Worm (Caenorhabditis elegans): ENCODE measurements around the gene F10D7.10.

- TF ChIP-seq W03F9.2 (tag; optimal IDR thresholded peaks at IDR 0.05) (no peak), him-1 (tag; optimal IDR thresholded peaks at IDR 0.05) (no peak), dao-5 (tag; optimal IDR thresholded peaks at IDR 0.05) (no peak)
Observed at ce11 chrX:17359452-17359851, 20.1 kb downstream of the F10D7.10 start, which contains the start of gene npr-36.

Data from whole organism, L4/young adult.